Worm (Caenorhabditis elegans): Measurements from ENCODE around the gene T06C12.9.

- TF ChIP-seq hmg-4 (GFP tag; optimal IDR thresholded peaks at IDR 0.05): no peak
- TF ChIP-seq ama-1 (optimal IDR thresholded peaks at IDR 0.05): no peak
- no peak for TF ChIP-seq hmbx-1 (tag; optimal IDR thresholded peaks at IDR 0.05)
- TF ChIP-seq flt-1 (GFP tag; IDR thresholded peaks at IDR 0.05): no peak
- TF ChIP-seq aly-1 (tag; optimal IDR thresholded peaks at IDR 0.05): no peak
- no peak for TF ChIP-seq ceh-13 (GFP tag; optimal IDR thresholded peaks at IDR 0.05)
- no peak for TF ChIP-seq pes-1 (GFP tag; IDR thresholded peaks at IDR 0.05)
- no peak for TF ChIP-seq hnd-1 (tag; optimal IDR thresholded peaks at IDR 0.05)
- TF ChIP-seq B0310.2 (tag; optimal IDR thresholded peaks at IDR 0.05): no peak
- no peak for TF ChIP-seq F13C5.2 (tag; optimal IDR thresholded peaks at IDR 0.05)
- no peak for TF ChIP-seq sea-1 (GFP tag; conservative IDR thresholded peaks at IDR 0.05)
Measured at ce11 chrV:15924307-15924706, 38.4 kb upstream of the T06C12.9 start, which contains the start of gene nhr-108.
